Worm (Caenorhabditis elegans) whole organism, late embryonic: ENCODE data around the gene F46C8.8.

Experiments used
- C08G9.2 ChIP-seq: sonication (generic microtip); optimal IDR thresholded peaks from 2 replicates; lab custom pipeline; 2016; ENCODE audit warnings: mild to moderate bottlenecking, missing genetic modification characterization, moderate library complexity, missing compliant biosample characterization
- C38D4.7 ChIP-seq: fragments of 200-800 bp; sonication (Bioruptor generic); optimal IDR thresholded peaks from 2 replicates; lab custom pipeline; 2018; ENCODE audit warnings: mild to moderate bottlenecking, missing genetic modification characterization, moderate library complexity, missing compliant biosample characterization
- K09A11.1 ChIP-seq: sonication (generic microtip); optimal IDR thresholded peaks from 2 replicates; lab custom pipeline; 2017; ENCODE audit warnings: antibody characterized with exemption, mild to moderate bottlenecking, missing genetic modification characterization, missing compliant biosample characterization; ENCODE audit not compliant: insufficient read depth
- ahr-1 ChIP-seq: sonication (generic microtip); optimal IDR thresholded peaks from 2 replicates; lab custom pipeline; 2016; ENCODE audit warnings: missing genetic modification characterization, missing compliant biosample characterization
- ceh-14 ChIP-seq: sonication (generic microtip); optimal IDR thresholded peaks from 2 replicates; lab custom pipeline; 2016; ENCODE audit warnings: missing genotype, missing genetic modification characterization, missing compliant biosample characterization
- ceh-18 ChIP-seq: sonication (generic microtip); optimal IDR thresholded peaks from 2 replicates; lab custom pipeline; 2016; ENCODE audit warnings: missing genetic modification characterization, missing compliant biosample characterization
- ceh-2 ChIP-seq: sonication (generic microtip); optimal IDR thresholded peaks from 2 replicates; lab custom pipeline; 2016; ENCODE audit warnings: missing genotype, missing genetic modification characterization, missing compliant biosample characterization
- ceh-22 ChIP-seq: sonication (generic microtip); optimal IDR thresholded peaks from 2 replicates; lab custom pipeline; 2017; ENCODE audit warnings: missing biosample characterization, missing genetic modification characterization
- ceh-31 ChIP-seq: sonication (generic microtip); optimal IDR thresholded peaks from 2 replicates; lab custom pipeline; 2016; ENCODE audit warnings: missing genetic modification characterization, missing compliant biosample characterization
- ceh-9 ChIP-seq: sonication (generic microtip); optimal IDR thresholded peaks from 2 replicates; lab custom pipeline; 2016; ENCODE audit warnings: mild to moderate bottlenecking, missing genetic modification characterization, inconsistent platforms, missing compliant biosample characterization
- dve-1 ChIP-seq: sonication (generic microtip); optimal IDR thresholded peaks from 2 replicates; lab custom pipeline; 2017; ENCODE audit warnings: antibody characterized with exemption, mild to moderate bottlenecking, missing genetic modification characterization, missing compliant biosample characterization
- elt-2 ChIP-seq: sonication (generic microtip); optimal IDR thresholded peaks from 2 replicates; lab custom pipeline; 2016; ENCODE audit warnings: missing genetic modification reagents, missing genetic modification characterization, missing compliant biosample characterization
- ets-4 ChIP-seq: sonication (generic microtip); optimal IDR thresholded peaks from 2 replicates; lab custom pipeline; 2016; ENCODE audit warnings: missing genetic modification characterization, missing compliant biosample characterization
- fkh-10 ChIP-seq: fragments of 150-350 bp; optimal IDR thresholded peaks from 2 replicates; lab custom pipeline; 2014; ENCODE audit warnings: missing biosample characterization, missing genetic modification reagents, missing genetic modification characterization
- fkh-6 ChIP-seq: sonication (generic microtip); optimal IDR thresholded peaks from 2 replicates; lab custom pipeline; 2016; ENCODE audit warnings: missing genetic modification characterization, missing compliant biosample characterization
- hlh-15 ChIP-seq: sonication (generic microtip); optimal IDR thresholded peaks from 2 replicates; lab custom pipeline; 2016; ENCODE audit warnings: missing genetic modification characterization, missing compliant biosample characterization
- hlh-30 ChIP-seq: sonication (generic microtip); optimal IDR thresholded peaks from 2 replicates; lab custom pipeline; 2017; ENCODE audit warnings: antibody characterized with exemption, missing genetic modification characterization, missing compliant biosample characterization; ENCODE audit not compliant: insufficient read depth
- hlh-6 ChIP-seq: sonication (generic microtip); optimal IDR thresholded peaks from 2 replicates; lab custom pipeline; 2016; ENCODE audit warnings: missing genotype, missing genetic modification characterization, missing compliant biosample characterization
- nfya-1 ChIP-seq: sonication (generic microtip); optimal IDR thresholded peaks from 2 replicates; lab custom pipeline; 2017; ENCODE audit warnings: missing genetic modification characterization, mild to moderate bottlenecking, missing compliant biosample characterization, antibody characterized with exemption, moderate library complexity
- nhr-232 ChIP-seq: sonication (generic microtip); optimal IDR thresholded peaks from 2 replicates; lab custom pipeline; 2016; ENCODE audit warnings: missing genetic modification characterization, missing compliant biosample characterization
- odd-2 ChIP-seq: sonication (generic microtip); optimal IDR thresholded peaks from 2 replicates; lab custom pipeline; 2017; ENCODE audit warnings: antibody characterized with exemption, mild to moderate bottlenecking, missing genetic modification characterization, missing compliant biosample characterization
- pha-4 ChIP-seq: fragments of 150-350 bp; optimal IDR thresholded peaks from 2 replicates; lab custom pipeline; 2018; ENCODE audit warnings: missing biosample characterization, missing genetic modification reagents, missing genetic modification characterization
- pqm-1 ChIP-seq: sonication (generic microtip); optimal IDR thresholded peaks from 2 replicates; lab custom pipeline; 2016; ENCODE audit warnings: missing genetic modification characterization, missing compliant biosample characterization
- ref-2 ChIP-seq: sonication (generic microtip); optimal IDR thresholded peaks from 2 replicates; lab custom pipeline; 2016; ENCODE audit warnings: missing genetic modification characterization, missing compliant biosample characterization
- rnt-1 ChIP-seq: sonication (generic microtip); optimal IDR thresholded peaks from 2 replicates; lab custom pipeline; 2016; ENCODE audit warnings: missing genetic modification characterization, missing compliant biosample characterization
- sox-2 ChIP-seq: fragments of 200-800 bp; sonication (Bioruptor generic); IDR thresholded peaks from 2 replicates; pipeline ENCODE4 v1.3.6; 2022; ENCODE audit warnings: missing genetic modification reagents, missing genetic modification characterization, missing compliant biosample characterization
- sox-4 ChIP-seq: sonication (generic microtip); optimal IDR thresholded peaks from 2 replicates; lab custom pipeline; 2017; ENCODE audit warnings: mild to moderate bottlenecking, missing genetic modification characterization, inconsistent platforms, missing compliant biosample characterization
- syd-9 ChIP-seq: sonication (generic microtip); optimal IDR thresholded peaks from 2 replicates; lab custom pipeline; 2016; ENCODE audit warnings: mild to moderate bottlenecking, missing genetic modification characterization, moderate library complexity, missing compliant biosample characterization
- tbx-2 ChIP-seq: sonication (generic microtip); optimal IDR thresholded peaks from 2 replicates; lab custom pipeline; 2016; ENCODE audit warnings: missing genetic modification characterization, missing compliant biosample characterization
- ztf-16 ChIP-seq: sonication (generic microtip); optimal IDR thresholded peaks from 2 replicates; lab custom pipeline; 2017; ENCODE audit warnings: missing genetic modification characterization, missing compliant biosample characterization

F46C8.8 gene

ce11 chrX:7568684-7569289 lies 14.6 kb upstream of the F46C8.8 start:
- TF ChIP-seq fkh-10 (GFP tag; lab: Kevin White, UChicago) (no peak), elt-2 (tag; lab: Kevin White, UChicago) (no peak), ceh-22 (tag; lab: Kevin White, UChicago) (no peak), C08G9.2 (tag; lab: Kevin White, UChicago) (no peak), fkh-6 (tag; lab: Kevin White, UChicago) (no peak), hlh-30 (no peak), ref-2 (no peak), K09A11.1 (no peak), ahr-1 (tag; lab: Kevin White, UChicago) (no peak), ets-4 (tag; lab: Kevin White, UChicago) (no peak), hlh-15 (tag; lab: Kevin White, UChicago) (no peak)

- TF ChIP-seq tbx-2 (tag; lab: Kevin White, UChicago) = peak; percentile 4
- no peak for TF ChIP-seq C38D4.7 (GFP tag; lab: Kevin White, UChicago)
These were observed 10.8 kb upstream of the F46C8.8 start, which contains the start of gene vps-52 for ce11 chrX:7565005-7565404. Gene vps-52 (plus strand): TSS chrX:7565323.

ce11 chrX:7563425-7563824 lies 9.2 kb upstream of the F46C8.8 start:
- TF ChIP-seq ztf-16 (tag; lab: Kevin White, UChicago) = no peak
- TF ChIP-seq rnt-1 (tag; lab: Kevin White, UChicago) = no peak

- peak; percentile 38 for TF ChIP-seq ref-2
- no peak for TF ChIP-seq pha-4 (tag; lab: Kevin White, UChicago)
- TF ChIP-seq ceh-9 (tag; lab: Kevin White, UChicago) = no peak
- no peak for TF ChIP-seq ceh-2 (tag; lab: Kevin White, UChicago)
- TF ChIP-seq nhr-232 (tag; lab: Kevin White, UChicago) = peak; percentile 5
- peak; percentile 59 for TF ChIP-seq hlh-6
- TF ChIP-seq fkh-6 (tag; lab: Kevin White, UChicago) = peak; percentile 37
- peak; percentile 46 for TF ChIP-seq C08G9.2 (tag; lab: Kevin White, UChicago)
- no peak for TF ChIP-seq nfya-1 (tag; lab: Kevin White, UChicago)
- TF ChIP-seq dve-1 = no peak
- TF ChIP-seq ceh-31 (tag; lab: Kevin White, UChicago) = peak; percentile 4
- no peak for TF ChIP-seq sox-4 (tag; lab: Kevin White, UChicago)
- TF ChIP-seq syd-9 = no peak
- TF ChIP-seq tbx-2 (tag; lab: Kevin White, UChicago) = peak; percentile 12
These were observed 8.4 kb upstream of the F46C8.8 start, which contains the start of gene sto-1 for ce11 chrX:7562625-7563024. Gene sto-1 (plus strand): TSS chrX:7562824.

- TF ChIP-seq sox-2 (GFP tag; lab: Robert Waterston, UW) (no peak), ceh-18 (no peak), pqm-1 (tag; lab: Kevin White, UChicago) (no peak), ztf-16 (tag; lab: Kevin White, UChicago) (no peak), odd-2 (no peak)
These were observed 7.7 kb upstream of the F46C8.8 start for ce11 chrX:7561972-7562371.

ce11 chrX:7558928-7559455 lies 4.8 kb upstream of the F46C8.8 start, which contains the start of the genes PDB1.1 and F08C6.5:
Gene PDB1.1 (minus strand): TSS chrX:7559085.
Gene F08C6.5 (plus strand): TSS chrX:7559405.
- TF ChIP-seq ceh-14 (no peak), elt-2 (tag; lab: Kevin White, UChicago) (peak; percentile 33)
